Fruit fly (Drosophila melanogaster) whole organism, embryonic: ENCODE data around the gene CG7579.
A peak's percentile ranks its signal among the peaks of the same experiment; 100 is the strongest.

Experiments used
- Blimp-1 ChIP-seq: fragments of 200-800 bp; sonication (Bioruptor generic); optimal IDR thresholded peaks from 3 replicates; lab custom pipeline; 2018; ENCODE audit warnings: missing biosample characterization, missing genetic modification characterization, mild to moderate bottlenecking, moderate library complexity, missing genetic modification reagents
- CG10209 ChIP-seq: fragments of 200-800 bp; sonication (Bioruptor generic); optimal IDR thresholded peaks from 3 replicates; lab custom pipeline; 2017; ENCODE audit warnings: missing biosample characterization, mild to moderate bottlenecking, missing genetic modification characterization, missing genetic modification reagents
- CG10321 ChIP-seq: fragments of 200-800 bp; sonication (Bioruptor generic); IDR thresholded peaks from 2 replicates; pipeline ENCODE4 v1.3.6; 2022; ENCODE audit warnings: missing biosample characterization, missing genetic modification characterization
- CG10462 ChIP-seq: fragments of 200-800 bp; sonication (Bioruptor generic); optimal IDR thresholded peaks from 2 replicates; lab custom pipeline; 2016; ENCODE audit warnings: missing biosample characterization, missing genetic modification characterization
- CG10959 ChIP-seq: fragments of 200-800 bp; sonication (Bioruptor generic); IDR thresholded peaks from 2 replicates; pipeline ENCODE4 v1.3.6; 2022; ENCODE audit warnings: missing biosample characterization, missing genetic modification characterization
- CG12659 ChIP-seq: fragments of 200-800 bp; sonication (Bioruptor generic); optimal IDR thresholded peaks from 3 replicates; lab custom pipeline; 2017; ENCODE audit warnings: mild to moderate bottlenecking, missing biosample characterization, missing genetic modification reagents, missing genetic modification characterization
- CG14441 ChIP-seq: fragments of 200-800 bp; sonication (Bioruptor generic); IDR thresholded peaks from 2 replicates; pipeline ENCODE4 v1.3.6; 2022; ENCODE audit warnings: missing biosample characterization, missing genetic modification characterization
- CG16813 ChIP-seq: fragments of 200-800 bp; sonication (Bioruptor generic); IDR thresholded peaks from 3 replicates; pipeline ENCODE4 v1.3.6; 2022; ENCODE audit warnings: missing biosample characterization, missing genetic modification characterization; ENCODE audit not compliant: partially characterized antibody
- CG17359 ChIP-seq: fragments of 200-800 bp; sonication (Bioruptor generic); optimal IDR thresholded peaks from 3 replicates; lab custom pipeline; 2018; ENCODE audit warnings: missing biosample characterization, mild to moderate bottlenecking, missing genetic modification characterization, moderate library complexity
- CG17912 ChIP-seq: fragments of 200-800 bp; sonication (Bioruptor generic); optimal IDR thresholded peaks from 2 replicates; lab custom pipeline; 2018; ENCODE audit warnings: missing biosample characterization, mild to moderate bottlenecking, missing genetic modification characterization
- CG1792 ChIP-seq: fragments of 200-800 bp; sonication (Bioruptor generic); optimal IDR thresholded peaks from 2 replicates; lab custom pipeline; 2016; ENCODE audit warnings: missing biosample characterization, missing genetic modification characterization
- CG18011 ChIP-seq: fragments of 200-800 bp; sonication (Bioruptor generic); optimal IDR thresholded peaks from 2 replicates; lab custom pipeline; 2017; ENCODE audit warnings: missing biosample characterization, missing genetic modification characterization, mild to moderate bottlenecking, moderate library complexity, missing genotype
- CG2712 ChIP-seq: fragments of 200-800 bp; optimal IDR thresholded peaks from 3 replicates; lab custom pipeline; 2019; ENCODE audit warnings: missing biosample characterization, mild to moderate bottlenecking, missing genetic modification characterization, moderate library complexity
- CG34376 ChIP-seq: fragments of 200-800 bp; sonication (Bioruptor generic); optimal IDR thresholded peaks from 2 replicates; lab custom pipeline; 2018; ENCODE audit warnings: missing biosample characterization, mild to moderate bottlenecking, missing genetic modification characterization
- CG6175 ChIP-seq: fragments of 200-800 bp; sonication (Bioruptor generic); IDR thresholded peaks from 3 replicates; pipeline ENCODE4 v1.3.6; 2022; ENCODE audit warnings: missing biosample characterization, missing genetic modification characterization
- CG7556 ChIP-seq: fragments of 200-800 bp; sonication (Bioruptor generic); optimal IDR thresholded peaks from 2 replicates; lab custom pipeline; 2017; ENCODE audit warnings: missing biosample characterization, mild to moderate bottlenecking, missing genetic modification characterization
- CG7987 ChIP-seq: fragments of 200-800 bp; sonication (Bioruptor generic); optimal IDR thresholded peaks from 2 replicates; lab custom pipeline; 2018; ENCODE audit warnings: missing biosample characterization, mild to moderate bottlenecking, missing genetic modification characterization, moderate library complexity
- CG9609 ChIP-seq: fragments of 200-800 bp; sonication (Bioruptor generic); optimal IDR thresholded peaks from 3 replicates; lab custom pipeline; 2016; ENCODE audit warnings: missing biosample characterization, missing genetic modification characterization
- D19A ChIP-seq: fragments of 200-800 bp; optimal IDR thresholded peaks from 3 replicates; lab custom pipeline; 2019; ENCODE audit warnings: missing biosample characterization, mild to moderate bottlenecking, missing genetic modification characterization, moderate library complexity
- HLH4C ChIP-seq: fragments of 200-800 bp; sonication (Bioruptor generic); IDR thresholded peaks from 3 replicates; pipeline ENCODE4 v1.3.6; 2022; ENCODE audit warnings: missing biosample characterization, missing genetic modification characterization; ENCODE audit not compliant: partially characterized antibody
- Hey ChIP-seq: fragments of 200-800 bp; sonication (Bioruptor generic); optimal IDR thresholded peaks from 3 replicates; lab custom pipeline; 2018; ENCODE audit warnings: missing biosample characterization, mild to moderate bottlenecking, missing genetic modification characterization
- HmgD ChIP-seq: fragments of 200-800 bp; sonication (Bioruptor generic); optimal IDR thresholded peaks from 3 replicates; lab custom pipeline; 2016; ENCODE audit warnings: missing biosample characterization, missing genetic modification characterization
- Hmx ChIP-seq: fragments of 200-800 bp; sonication (Bioruptor generic); optimal IDR thresholded peaks from 2 replicates; lab custom pipeline; 2016; ENCODE audit warnings: missing biosample characterization, missing genetic modification characterization
- Hr78 ChIP-seq, 2 experiments: fragments of 200-800 bp in 1 of 2; fragments of >200 bp in 1 of 2; sonication (Bioruptor generic) in 1 of 2; optimal IDR thresholded peaks; 2 replicates each; lab custom pipeline; 2017 to 2019; ENCODE audit warnings: missing biosample characterization in 2 of 2, missing genetic modification characterization in 2 of 2, mild to moderate bottlenecking in 1 of 2, moderate library complexity in 1 of 2
- Kr ChIP-seq: fragments of 200-800 bp; sonication (Bioruptor generic); optimal IDR thresholded peaks from 2 replicates; lab custom pipeline; 2017; ENCODE audit warnings: missing biosample characterization, mild to moderate bottlenecking, missing genetic modification characterization
- NC2α ChIP-seq: fragments of 200-800 bp; sonication (Bioruptor generic); optimal IDR thresholded peaks from 2 replicates; lab custom pipeline; 2016; ENCODE audit warnings: missing biosample characterization, missing genetic modification characterization
- NK7.1 ChIP-seq: fragments of 200-800 bp; sonication (Bioruptor generic); optimal IDR thresholded peaks from 3 replicates; lab custom pipeline; 2016; ENCODE audit warnings: missing biosample characterization, missing genetic modification characterization
- Optix ChIP-seq: fragments of 200-800 bp; sonication (Bioruptor generic); IDR thresholded peaks from 3 replicates; pipeline ENCODE4 v1.3.6; 2022; ENCODE audit warnings: missing biosample characterization, missing genetic modification characterization
- Poxn ChIP-seq: fragments of 200-800 bp; sonication (Bioruptor generic); IDR thresholded peaks from 2 replicates; pipeline ENCODE4 v1.3.6; 2022; ENCODE audit warnings: missing biosample characterization, missing genetic modification characterization
- Sry-β ChIP-seq: fragments of 200-800 bp; sonication (Bioruptor generic); optimal IDR thresholded peaks from 2 replicates; lab custom pipeline; 2018; ENCODE audit warnings: missing biosample characterization, mild to moderate bottlenecking, missing genetic modification characterization, moderate library complexity
- Ssrp ChIP-seq: fragments of 200-800 bp; sonication (Bioruptor generic); optimal IDR thresholded peaks from 2 replicates; lab custom pipeline; 2018; ENCODE audit warnings: missing biosample characterization, mild to moderate bottlenecking, missing genetic modification characterization, moderate library complexity
- Xrp1 ChIP-seq: fragments of 200-800 bp; sonication (Bioruptor generic); IDR thresholded peaks from 2 replicates; pipeline ENCODE4 v1.3.6; 2022; ENCODE audit warnings: missing biosample characterization, missing genetic modification characterization
- bigmax ChIP-seq: fragments of 200-800 bp; sonication (Bioruptor generic); optimal IDR thresholded peaks from 2 replicates; lab custom pipeline; 2018; ENCODE audit warnings: missing biosample characterization, mild to moderate bottlenecking, missing genetic modification characterization
- cad ChIP-seq: fragments of >200 bp; optimal IDR thresholded peaks from 2 replicates; lab custom pipeline; 2017; ENCODE audit warnings: missing biosample characterization, missing genetic modification characterization
- cato ChIP-seq: fragments of 200-800 bp; sonication (Bioruptor generic); optimal IDR thresholded peaks from 2 replicates; lab custom pipeline; 2016; ENCODE audit warnings: missing biosample characterization, missing genetic modification characterization, borderline replicate concordance
- cg ChIP-seq: fragments of 200-800 bp; sonication (Bioruptor generic); optimal IDR thresholded peaks from 3 replicates; lab custom pipeline; 2019; ENCODE audit warnings: missing biosample characterization, mild to moderate bottlenecking, missing genetic modification characterization, moderate library complexity
- chif ChIP-seq, 2 experiments: fragments of 200-800 bp; sonication (Bioruptor generic); optimal IDR thresholded peaks; 3 replicates each; lab custom pipeline; 2016; ENCODE audit warnings: missing biosample characterization in 2 of 2, missing genetic modification characterization in 2 of 2
- crol ChIP-seq: fragments of 200-800 bp; sonication (Bioruptor generic); IDR thresholded peaks from 2 replicates; pipeline ENCODE4 v1.3.6; 2022; ENCODE audit warnings: missing biosample characterization, missing genetic modification characterization
- dpn ChIP-seq, 2 experiments: fragments of 200-800 bp; sonication (Bioruptor generic); optimal IDR thresholded peaks; 3 replicates each; lab custom pipeline; 2016; ENCODE audit warnings: missing biosample characterization in 2 of 2, missing genetic modification characterization in 2 of 2
- emc ChIP-seq: fragments of 200-800 bp; sonication (Bioruptor generic); optimal IDR thresholded peaks from 2 replicates; lab custom pipeline; 2016; ENCODE audit warnings: missing biosample characterization, missing genetic modification characterization
- fd64A ChIP-seq: fragments of 200-800 bp; sonication (Bioruptor generic); optimal IDR thresholded peaks from 3 replicates; lab custom pipeline; 2018; ENCODE audit warnings: missing biosample characterization, mild to moderate bottlenecking, missing genetic modification characterization
- grn ChIP-seq: fragments of 200-800 bp; sonication (Bioruptor generic); optimal IDR thresholded peaks from 3 replicates; lab custom pipeline; 2017; ENCODE audit warnings: missing biosample characterization, missing genetic modification characterization
- gsb-n ChIP-seq: fragments of 200-800 bp; sonication (Bioruptor generic); optimal IDR thresholded peaks from 3 replicates; lab custom pipeline; 2018; ENCODE audit warnings: missing biosample characterization, mild to moderate bottlenecking, missing genetic modification characterization
- hb ChIP-seq: fragments of 200-800 bp; sonication (Bioruptor generic); IDR thresholded peaks from 3 replicates; pipeline ENCODE4 v1.3.6; 2022; ENCODE audit warnings: missing biosample characterization, missing genetic modification characterization; ENCODE audit not compliant: partially characterized antibody
- luna ChIP-seq: fragments of 200-800 bp; sonication (Bioruptor generic); optimal IDR thresholded peaks from 2 replicates; lab custom pipeline; 2016; ENCODE audit warnings: missing biosample characterization, missing genetic modification characterization
- mam ChIP-seq: fragments of 200-800 bp; sonication (Bioruptor generic); optimal IDR thresholded peaks from 3 replicates; lab custom pipeline; 2016; ENCODE audit warnings: missing biosample characterization, missing genetic modification characterization
- otp ChIP-seq: fragments of 200-800 bp; sonication (Bioruptor generic); IDR thresholded peaks from 3 replicates; pipeline ENCODE4, ENCODE4 v1.3.6; 2022; ENCODE audit warnings: missing biosample characterization, missing genetic modification characterization
- pnt ChIP-seq: fragments of 200-800 bp; sonication (Bioruptor generic); optimal IDR thresholded peaks from 3 replicates; lab custom pipeline; 2016; ENCODE audit warnings: missing biosample characterization, missing genetic modification characterization
- scrt ChIP-seq: fragments of 200-800 bp; sonication (Bioruptor generic); optimal IDR thresholded peaks from 2 replicates; lab custom pipeline; 2018; ENCODE audit warnings: missing biosample characterization, mild to moderate bottlenecking, missing genetic modification characterization, moderate library complexity
- sim ChIP-seq: fragments of 200-800 bp; sonication (Bioruptor generic); IDR thresholded peaks from 2 replicates; pipeline ENCODE4 v1.3.6; 2022; ENCODE audit warnings: missing biosample characterization, missing genetic modification characterization
- sna ChIP-seq: fragments of 200-800 bp; sonication (Bioruptor generic); IDR thresholded peaks from 2 replicates; pipeline ENCODE4 v1.3.6; 2022; ENCODE audit warnings: missing biosample characterization, missing genetic modification characterization; ENCODE audit not compliant: partially characterized antibody

Gene CG7579

dm6 chr3L:15675111-15675510 is 8.1 kb downstream of the CG7579 start (continued):
- peak; percentile 55 for TF ChIP-seq pnt (GFP tag; lab: Kevin White, UChicago)
- peak; percentile 79 for TF ChIP-seq D19A (tag; lab: Kevin White, UChicago)
- TF ChIP-seq CG7556 (GFP tag; lab: Kevin White, UChicago), result peak; percentile 65
- TF ChIP-seq Ssrp, result peak; percentile 78
- no peak for TF ChIP-seq Hr78 (GFP tag; optimal IDR thresholded peaks at IDR 0.05; lab: Kevin White, UChicago)
- TF ChIP-seq Optix (GFP tag; lab: Robert Waterston, UW), result no peak; the same call in 2 of the 3 replicates
- no peak for TF ChIP-seq luna (GFP tag; lab: Kevin White, UChicago)
- TF ChIP-seq CG17912 (GFP tag; lab: Kevin White, UChicago), result no peak
- peak; percentile 57 for TF ChIP-seq CG10462 (GFP tag; lab: Kevin White, UChicago)
- no peak for TF ChIP-seq cg (GFP tag; lab: Kevin White, UChicago)
- peak; percentile 56 for TF ChIP-seq fd64A
- no peak for TF ChIP-seq grn (GFP tag; lab: Kevin White, UChicago)
- peak; percentile 78 for TF ChIP-seq Blimp-1 (GFP tag; lab: Kevin White, UChicago)
- peak; percentile 65 for TF ChIP-seq CG10209 (GFP tag; lab: Kevin White, UChicago)
- peak; percentile 50 for TF ChIP-seq CG9609 (GFP tag; lab: Kevin White, UChicago)
- no peak for TF ChIP-seq scrt (GFP tag; lab: Kevin White, UChicago)
- TF ChIP-seq HLH4C (GFP tag; lab: Robert Waterston, UW), result no peak
- peak; percentile 9 for TF ChIP-seq CG1792 (GFP tag; lab: Kevin White, UChicago)
- TF ChIP-seq otp (GFP tag; lab: Robert Waterston, UW), result peak; percentile 79; the same call in 2 of the 3 replicates
- TF ChIP-seq CG12659 (GFP tag; lab: Kevin White, UChicago), result peak; percentile 25
- peak; percentile 92 for TF ChIP-seq Xrp1
- TF ChIP-seq gsb-n, result peak; percentile 77
- peak; percentile 5 for TF ChIP-seq NK7.1 (GFP tag; lab: Kevin White, UChicago)
- TF ChIP-seq bigmax (GFP tag; lab: Kevin White, UChicago), result no peak
- TF ChIP-seq HmgD, result no peak
- TF ChIP-seq emc (GFP tag; lab: Kevin White, UChicago), result no peak
- no peak for TF ChIP-seq Poxn (GFP tag; lab: Robert Waterston, UW)
- no peak for TF ChIP-seq hb (GFP tag; lab: Robert Waterston, UW)
- TF ChIP-seq CG16813 (GFP tag; lab: Robert Waterston, UW), result no peak
- TF ChIP-seq Hmx (GFP tag; lab: Kevin White, UChicago), result no peak
- TF ChIP-seq Kr (GFP tag; lab: Kevin White, UChicago), result peak; percentile 11
- TF ChIP-seq cad (GFP tag; lab: Kevin White, UChicago), result no peak
- TF ChIP-seq CG2712, result peak; percentile 92
- no peak for TF ChIP-seq Sry-β (GFP tag; lab: Kevin White, UChicago)
- TF ChIP-seq dpn (GFP tag; optimal IDR thresholded peaks at IDR 0.05; lab: Kevin White, UChicago), result peak; percentile 48 to 53
- peak; percentile 27 for TF ChIP-seq cato
- peak; percentile 85 for TF ChIP-seq CG10959
- TF ChIP-seq CG34376 (GFP tag; lab: Kevin White, UChicago), result no peak
- TF ChIP-seq NC2α, result peak; percentile 28
- TF ChIP-seq Hey (tag; lab: Kevin White, UChicago), result no peak
- TF ChIP-seq CG17359, result peak; percentile 52
- no peak for TF ChIP-seq CG18011
- TF ChIP-seq chif (GFP tag; optimal IDR thresholded peaks at IDR 0.05; lab: Kevin White, UChicago), result peak; percentile 63 to 88
- peak; percentile 59 for TF ChIP-seq sim (GFP tag; lab: Robert Waterston, UW)
- no peak for TF ChIP-seq CG6175
- peak; percentile 64 for TF ChIP-seq crol (GFP tag; lab: Robert Waterston, UW)
- TF ChIP-seq CG7987, result no peak
- TF ChIP-seq CG14441 (GFP tag; lab: Robert Waterston, UW), result no peak
- no peak for TF ChIP-seq CG10321
- no peak for TF ChIP-seq sna (GFP tag; lab: Robert Waterston, UW)
- TF ChIP-seq mam, result peak; percentile 11
